Worm (Caenorhabditis elegans): ENCODE results near the gene nhr-205.

DNA sequence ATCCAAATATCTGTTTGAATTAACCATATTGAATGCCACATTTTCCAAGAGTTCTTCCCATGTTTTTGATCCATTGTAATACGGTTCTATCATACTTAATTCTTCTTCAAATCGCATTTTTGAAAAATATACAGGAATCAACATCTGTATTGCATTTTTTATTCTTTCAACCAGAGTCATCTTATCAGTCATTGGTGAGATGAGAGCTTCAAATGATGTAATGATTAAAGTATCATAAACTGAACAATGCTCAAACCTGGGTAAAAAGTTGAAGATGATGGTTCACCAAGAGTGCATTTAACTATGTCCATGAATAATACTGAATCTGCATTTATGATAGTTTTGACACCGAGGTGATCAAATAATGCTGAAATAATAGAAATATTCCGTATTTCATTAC, 22.2 kb upstream of the nhr-205 start:
- no peak for TF ChIP-seq flt-1 (GFP tag; IDR thresholded peaks at IDR 0.05)
- no peak for TF ChIP-seq klf-2 (GFP tag; conservative IDR thresholded peaks at IDR 0.05)
- TF ChIP-seq tab-1 (GFP tag; IDR thresholded peaks at IDR 0.05): no peak
- no peak for TF ChIP-seq cog-1 (tag; optimal IDR thresholded peaks at IDR 0.05)
- no peak for TF ChIP-seq ztf-29 (GFP tag; IDR thresholded peaks at IDR 0.05)
- no peak for TF ChIP-seq med-1 (GFP tag; optimal IDR thresholded peaks at IDR 0.05; ENCODE audit: insufficient read depth)

Measured in whole organism, midembryonic.